Worm (Caenorhabditis elegans): ENCODE data around the gene srz-82.
"Not testable (repeated sequence)": the region's sequence is repeated elsewhere in the genome, so short reads cannot be mapped to it uniquely, and the experiment has no call there.

srz-82 gene

DNA sequence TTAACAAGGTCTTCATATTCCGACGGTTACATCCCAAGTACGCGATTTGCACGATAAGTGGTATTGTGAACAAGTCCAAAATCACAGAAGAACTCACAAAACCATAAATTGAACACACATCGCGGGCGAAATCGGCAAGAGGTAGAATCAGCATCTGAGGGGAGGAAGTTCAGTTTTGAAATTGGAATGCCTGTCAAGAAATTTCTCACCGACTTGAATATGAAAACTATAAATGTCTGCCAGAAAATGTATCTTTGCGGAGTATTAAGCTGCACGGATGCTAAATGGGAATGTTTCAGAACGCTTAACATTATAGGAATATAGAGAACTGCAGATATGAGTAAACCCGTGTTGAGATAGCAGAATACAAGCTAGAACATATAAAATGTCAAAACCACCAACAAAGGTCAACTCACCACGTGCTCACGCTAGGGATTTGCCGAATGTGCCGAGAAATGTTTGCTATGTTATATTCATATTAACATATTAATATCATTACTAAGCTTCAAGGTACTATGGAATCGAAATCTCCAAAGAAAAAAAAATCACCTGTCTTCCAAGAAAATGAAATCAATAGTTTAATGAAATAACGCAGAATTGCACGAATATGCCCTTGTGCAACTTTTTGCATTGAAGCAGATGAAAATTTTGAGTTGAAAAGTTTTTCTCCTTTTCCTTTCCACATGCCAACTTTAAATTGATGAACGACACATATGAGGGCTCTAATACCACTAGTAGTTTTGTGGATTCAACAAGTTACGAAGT lies at the start of gene srz-82:
Gene srz-82 (plus strand): TSS at position 701 of the 765 bp plus-strand sequence.
- TF ChIP-seq mel-28 (tag; optimal IDR thresholded peaks at IDR 0.05; ENCODE audit: borderline replicate concordance) (no peak), Y53G8AR.9 (GFP tag; conservative IDR thresholded peaks at IDR 0.05) (no peak), rec-8 (tag; optimal IDR thresholded peaks at IDR 0.05) (no peak), repo-1 (tag; optimal IDR thresholded peaks at IDR 0.05) (no peak), bed-1 (GFP tag; IDR thresholded peaks at IDR 0.05) (no peak), nhr-90 (tag; optimal IDR thresholded peaks at IDR 0.05) (no peak), xnd-1 (tag; optimal IDR thresholded peaks at IDR 0.05) (no peak), ztf-3 (GFP tag; optimal IDR thresholded peaks at IDR 0.05) (no peak), C06A6.2 (GFP tag; conservative IDR thresholded peaks at IDR 0.05) (no peak), let-526 (GFP tag; IDR thresholded peaks at IDR 0.05) (no peak), ceh-27 (GFP tag; optimal IDR thresholded peaks at IDR 0.05) (no peak), zfh-2 (GFP tag; conservative IDR thresholded peaks at IDR 0.05) (no peak), lsl-1 (GFP tag; optimal IDR thresholded peaks at IDR 0.05) (no peak)

DNA sequence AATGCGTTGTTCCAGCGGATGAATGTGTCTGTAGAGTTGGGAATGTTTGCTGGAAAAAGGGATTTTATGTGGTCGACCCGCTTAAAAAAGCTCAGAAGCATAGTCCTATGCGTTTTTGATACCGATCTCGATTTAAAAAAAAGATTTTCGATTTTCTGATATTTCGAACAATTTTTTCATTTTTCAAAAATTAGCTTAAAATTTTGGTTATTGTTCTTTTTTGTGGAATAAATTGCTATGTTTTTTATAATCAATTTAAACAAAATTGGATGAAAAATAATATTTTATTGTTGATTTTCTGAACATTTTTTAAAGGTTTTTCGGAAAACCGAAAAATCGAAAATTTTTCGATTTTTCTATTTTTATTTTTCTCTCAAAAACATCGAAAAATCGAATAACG lies 49.3 kb upstream of the srz-82 start, which contains the start of gene C04C3.7:
Gene C04C3.7 (minus strand): TSS at position 101 of the 400 bp plus-strand sequence.
- TF ChIP-seq zfh-2 (GFP tag; conservative IDR thresholded peaks at IDR 0.05); Y53F4B.3 (GFP tag; IDR thresholded peaks at IDR 0.05); nfya-1 (tag; optimal IDR thresholded peaks at IDR 0.05; ENCODE audit: borderline replicate concordance, insufficient read depth): not testable (repeated sequence)

DNA sequence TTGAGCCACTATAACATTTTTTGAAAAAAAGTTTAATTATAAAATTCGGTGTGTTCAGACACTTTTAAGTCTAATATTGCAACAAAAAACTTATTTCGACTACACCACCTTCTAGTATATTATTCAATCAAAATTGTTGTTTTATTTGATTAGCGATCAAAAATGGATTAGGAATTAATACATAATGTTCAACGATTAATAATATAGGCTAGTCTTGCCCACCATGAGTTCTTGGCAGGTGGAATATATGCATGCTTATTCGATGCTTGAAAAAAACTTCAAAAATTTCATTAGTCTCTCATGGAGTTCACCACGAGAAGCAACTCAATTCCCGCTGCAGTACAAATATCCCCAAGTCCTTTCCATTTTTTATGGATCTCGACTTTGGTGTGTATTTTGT lies 46.7 kb upstream of the srz-82 start, which contains the start of gene srz-32:
Gene srz-32 (plus strand): TSS at position 301 of the 400 bp plus-strand sequence.
- no peak for TF ChIP-seq F37B4.10 (GFP tag; IDR thresholded peaks at IDR 0.05)
- TF ChIP-seq Y56A3A.18 (GFP tag; IDR thresholded peaks at IDR 0.05) = no peak
- no peak for TF ChIP-seq F57A8.1 (GFP tag; optimal IDR thresholded peaks at IDR 0.05)
- no peak for TF ChIP-seq hrde-1 (tag; optimal IDR thresholded peaks at IDR 0.05; ENCODE audit: borderline replicate concordance)
- TF ChIP-seq Y53G8AR.9 (GFP tag; conservative IDR thresholded peaks at IDR 0.05) = no peak

DNA sequence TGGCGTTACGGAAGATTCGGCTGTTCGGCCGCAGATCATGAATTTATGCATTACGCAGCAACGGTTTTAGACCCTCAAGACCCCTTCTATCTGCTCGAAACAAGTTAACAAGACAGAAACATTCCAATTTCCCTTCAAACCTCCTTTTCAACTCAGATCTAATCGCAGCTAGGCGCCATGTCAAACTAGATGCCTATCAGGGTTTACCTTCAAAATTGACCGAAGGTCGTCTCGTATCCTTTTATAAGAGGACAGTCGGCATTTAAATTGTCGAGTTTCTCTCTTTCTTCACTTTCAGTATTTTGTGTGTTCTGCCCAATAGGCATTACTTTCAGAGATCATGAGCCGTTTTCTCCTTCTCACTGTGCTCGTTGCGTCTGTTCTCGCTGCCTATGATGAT lies 44.7 kb upstream of the srz-82 start, which contains the start of gene grd-13:
Gene grd-13 (plus strand): TSS at position 291 of the 400 bp plus-strand sequence.
- TF ChIP-seq B0019.2 (GFP tag; conservative IDR thresholded peaks at IDR 0.05) = no peak
- TF ChIP-seq madf-3 (GFP tag; IDR thresholded peaks at IDR 0.05) = no peak
- TF ChIP-seq xnd-1 (tag; optimal IDR thresholded peaks at IDR 0.05) = no peak
- no peak for TF ChIP-seq ama-1 (optimal IDR thresholded peaks at IDR 0.05)
- no peak for TF ChIP-seq ama-1 (GFP tag; optimal IDR thresholded peaks at IDR 0.05)

DNA sequence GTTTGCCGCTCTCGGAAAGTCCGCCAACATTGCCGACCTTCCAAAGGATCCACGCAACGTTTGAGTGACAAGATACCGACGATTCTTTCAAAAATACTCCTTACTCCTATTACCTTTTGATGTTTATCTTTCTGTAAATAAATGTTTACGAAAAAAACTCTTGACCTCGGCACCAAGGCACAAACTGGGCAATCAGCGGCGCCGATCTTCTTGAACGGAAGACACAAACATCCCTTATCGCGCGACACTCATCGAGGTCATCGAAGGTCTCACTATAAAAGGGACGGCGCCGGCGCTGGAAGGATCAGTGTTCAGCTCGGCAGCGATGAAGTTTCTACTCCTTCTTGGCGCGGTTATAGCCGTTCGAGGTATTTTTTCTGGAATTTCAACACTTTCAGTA lies 43.3 kb upstream of the srz-82 start, which contains the start of gene grd-3:
Gene grd-3 (plus strand): TSS at position 302 of the 400 bp plus-strand sequence.
- TF ChIP-seq zfh-2 (GFP tag; conservative IDR thresholded peaks at IDR 0.05) = 0 out of 2 replicates have a peak, but pooled peaks have one; percentile 5
- TF ChIP-seq madf-3 (GFP tag; IDR thresholded peaks at IDR 0.05) = no peak

DNA sequence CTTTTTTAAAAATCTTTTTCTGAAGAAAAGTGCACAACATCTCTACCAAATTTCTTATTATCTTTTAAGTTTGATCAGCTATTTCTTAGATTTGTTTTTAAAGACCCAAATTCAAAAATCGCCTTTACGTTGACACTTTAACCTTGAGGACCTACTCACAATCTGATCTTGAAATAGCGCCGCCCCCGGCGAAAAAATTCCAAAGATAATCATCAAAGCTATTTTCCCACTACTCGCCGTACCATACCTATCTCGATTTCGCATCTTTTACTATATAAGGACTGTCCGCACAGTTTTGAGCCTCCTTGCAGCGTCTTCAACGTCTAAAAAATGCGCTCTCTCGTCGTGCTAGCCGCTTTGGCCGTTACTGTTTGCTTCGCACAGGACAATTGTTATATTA lies 41.8 kb upstream of the srz-82 start, which contains the start of gene grd-10:
Gene grd-10 (plus strand): TSS at position 208 of the 400 bp plus-strand sequence.
- TF ChIP-seq F33H1.4 (GFP tag; IDR thresholded peaks at IDR 0.05) (no peak), ceh-79 (tag; optimal IDR thresholded peaks at IDR 0.05) (no peak), aptf-2 (GFP tag; conservative IDR thresholded peaks at IDR 0.05) (no peak), dpl-1 (GFP tag; optimal IDR thresholded peaks at IDR 0.05) (no peak), zfh-2 (GFP tag; conservative IDR thresholded peaks at IDR 0.05) (no peak), Y95B8A.8 (GFP tag; IDR thresholded peaks at IDR 0.05) (no peak), die-1 (tag; optimal IDR thresholded peaks at IDR 0.05) (no peak), Y79H2A.3 (GFP tag; conservative IDR thresholded peaks at IDR 0.05) (no peak), mes-4 (tag; optimal IDR thresholded peaks at IDR 0.05) (no peak), B0019.2 (GFP tag; conservative IDR thresholded peaks at IDR 0.05) (no peak), attf-6 (GFP tag; IDR thresholded peaks at IDR 0.05) (no peak), snpc-3.4 (tag; optimal IDR thresholded peaks at IDR 0.05) (no peak), rcor-1 (GFP tag; IDR thresholded peaks at IDR 0.05) (no peak), snpc-4 (GFP tag; optimal IDR thresholded peaks at IDR 0.05) (no peak), snpc-4 (tag; optimal IDR thresholded peaks at IDR 0.05) (no peak), let-607 (tag; optimal IDR thresholded peaks at IDR 0.05) (no peak), Y53G8AR.9 (GFP tag; conservative IDR thresholded peaks at IDR 0.05) (no peak)

Data from whole organism, young adult.